Worm (Caenorhabditis elegans) whole organism, L2 larva: ENCODE measurements around the gene Y59A8A.8.
"Not testable (repeated sequence)": the region's sequence is repeated elsewhere in the genome, so short reads cannot be mapped to it uniquely, and the experiment has no call there.

Experiments
- lin-11 ChIP-seq: fragments of 150-350 bp; sonication (generic microtip); optimal IDR thresholded peaks from 2 replicates; lab custom pipeline; 2014; ENCODE audit warnings: missing biosample characterization, missing genetic modification characterization, inconsistent platforms, mixed read lengths
- mab-5 ChIP-seq: fragments of 150-350 bp; optimal IDR thresholded peaks from 2 replicates; lab custom pipeline; 2014; ENCODE audit warnings: missing biosample characterization, missing genetic modification characterization
- nhr-6 ChIP-seq: fragments of 150-350 bp; optimal IDR thresholded peaks from 2 replicates; lab custom pipeline; 2014; ENCODE audit warnings: missing biosample characterization, missing genetic modification characterization
- snpc-4 ChIP-seq: fragments of 150-350 bp; optimal IDR thresholded peaks from 2 replicates; lab custom pipeline; 2014; ENCODE audit warnings: missing biosample characterization, missing genetic modification characterization

DNA sequence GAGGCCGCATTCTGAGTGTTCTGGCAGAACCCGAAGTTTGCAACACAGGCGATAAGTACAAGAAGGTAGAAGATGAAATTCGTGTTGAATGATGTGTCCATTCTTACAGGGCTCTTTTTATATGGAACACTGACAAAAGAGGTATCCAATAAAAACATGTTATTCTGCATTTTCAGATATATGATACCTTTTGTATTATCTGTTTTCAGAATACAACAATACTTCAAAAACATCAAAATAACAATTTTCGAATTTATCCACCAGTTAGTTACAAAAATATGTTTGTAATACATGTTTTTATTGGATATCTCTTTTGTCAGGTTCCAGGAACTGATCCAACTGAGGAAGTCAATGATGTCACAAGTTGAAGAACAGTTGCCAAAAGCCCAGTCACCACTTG is 32.2 kb downstream of the Y59A8A.8 start, which contains the start of gene C06H5.13:
- not testable (repeated sequence) for TF ChIP-seq mab-5 (tag; lab: Kevin White, UChicago); snpc-4 (tag; lab: Kevin White, UChicago); nhr-6; lin-11 (tag; lab: Kevin White, UChicago)
